Worm (Caenorhabditis elegans) whole organism, L3 larva: ENCODE results near the gene W04H10.5.

ENCODE experiments used
- egl-27 ChIP-seq: sonication (generic microtip); optimal IDR thresholded peaks from 4 replicates; lab custom pipeline; 2017; ENCODE audit warnings: missing biosample characterization, missing genetic modification reagents, missing genetic modification characterization
- elt-1 ChIP-seq: fragments of 150-350 bp; optimal IDR thresholded peaks from 2 replicates; lab custom pipeline; 2014; ENCODE audit warnings: missing biosample characterization, missing genetic modification characterization
- eor-1 ChIP-seq, 2 experiments: fragments of 150-350 bp; optimal IDR thresholded peaks; 2 replicates each; lab custom pipeline; 2014 to 2018; ENCODE audit warnings: missing biosample characterization in 2 of 2, missing genetic modification characterization in 2 of 2
- fkh-2 ChIP-seq: fragments of 150-350 bp; optimal IDR thresholded peaks from 2 replicates; lab custom pipeline; 2014; ENCODE audit warnings: missing biosample characterization, missing genetic modification reagents, missing genetic modification characterization
- mdl-1 ChIP-seq: fragments of 150-350 bp; optimal IDR thresholded peaks from 2 replicates; lab custom pipeline; 2014; ENCODE audit warnings: missing biosample characterization, missing genetic modification characterization
- nhr-12 ChIP-seq: fragments of 150-350 bp; optimal IDR thresholded peaks from 2 replicates; lab custom pipeline; 2014; ENCODE audit warnings: missing biosample characterization, missing genetic modification characterization
- nhr-237 ChIP-seq: fragments of 150-350 bp; optimal IDR thresholded peaks from 2 replicates; lab custom pipeline; 2014; ENCODE audit warnings: missing biosample characterization, missing genetic modification characterization
- snpc-4 ChIP-seq: fragments of 150-350 bp; optimal IDR thresholded peaks from 2 replicates; lab custom pipeline; 2014; ENCODE audit warnings: missing biosample characterization, missing genetic modification characterization
- tbx-2 ChIP-seq: sonication (generic microtip); optimal IDR thresholded peaks from 2 replicates; lab custom pipeline; 2016; ENCODE audit warnings: mild to moderate bottlenecking, missing genetic modification characterization, missing compliant biosample characterization
- zag-1 ChIP-seq: fragments of 150-350 bp; optimal IDR thresholded peaks from 2 replicates; lab custom pipeline; 2014; ENCODE audit warnings: missing biosample characterization, missing genetic modification characterization

DNA sequence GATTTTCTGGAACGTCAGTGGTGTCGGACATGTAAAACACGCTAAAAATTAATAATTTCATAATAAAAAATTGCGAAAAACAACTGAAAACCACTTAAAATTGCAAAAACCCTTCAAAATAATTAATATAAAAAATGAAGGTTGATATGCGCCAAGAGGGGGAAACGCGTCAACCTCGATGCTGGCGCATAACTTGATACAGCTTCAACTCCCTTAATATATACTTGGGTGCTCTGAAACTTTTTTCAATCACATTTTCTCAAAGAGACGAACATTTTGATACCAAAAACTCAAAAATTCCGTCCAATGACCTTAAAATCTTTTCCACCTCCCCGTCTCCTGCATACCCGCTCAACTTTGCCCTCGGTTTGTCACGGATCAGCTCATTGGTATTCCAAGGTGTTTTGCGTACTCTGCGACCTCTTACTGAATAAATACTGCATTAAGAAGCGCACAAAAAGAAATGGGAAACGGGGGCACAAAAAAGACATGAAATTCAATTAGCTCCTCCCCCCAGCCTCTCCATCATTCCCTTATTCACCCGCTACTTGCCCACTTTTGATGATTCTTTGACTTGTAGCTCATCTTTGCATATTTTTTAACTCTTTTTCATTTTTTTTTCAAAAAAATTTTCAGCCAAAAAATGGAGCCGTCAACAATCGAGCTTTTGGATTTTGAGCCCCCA is 44.3 kb downstream of the W04H10.5 start, which contains the start of the genes K07E8.7 and frpr-14:
- no peak for TF ChIP-seq fkh-2 (tag; lab: Kevin White, UChicago)
- no peak for TF ChIP-seq eor-1 (tag; optimal IDR thresholded peaks at IDR 0.05; lab: Kevin White, UChicago)
- TF ChIP-seq nhr-12 (tag; lab: Kevin White, UChicago) = no peak
- TF ChIP-seq mdl-1 (tag; lab: Kevin White, UChicago) = no peak
- TF ChIP-seq snpc-4 (tag; lab: Kevin White, UChicago) = no peak
- no peak for TF ChIP-seq tbx-2 (tag; lab: Kevin White, UChicago)
- TF ChIP-seq zag-1 (tag; lab: Kevin White, UChicago) = no peak
- TF ChIP-seq egl-27 (tag; lab: Kevin White, UChicago) = no peak
- no peak for TF ChIP-seq nhr-237 (tag; lab: Kevin White, UChicago)
- TF ChIP-seq elt-1 (tag; lab: Kevin White, UChicago) = no peak
